Worm (Caenorhabditis elegans) whole organism, L1 larva: ENCODE results near the gene T13C5.7.

Experiments used
- C16A3.4 ChIP-seq: fragments of 150-350 bp; optimal IDR thresholded peaks from 2 replicates; lab custom pipeline; 2014; ENCODE audit warnings: missing biosample characterization, missing genetic modification characterization
- Y116A8C.19 ChIP-seq: sonication (generic microtip); optimal IDR thresholded peaks from 2 replicates; lab custom pipeline; 2016; ENCODE audit warnings: missing compliant biosample characterization, missing genetic modification characterization, borderline replicate concordance
- aha-1 ChIP-seq: fragments of 150-350 bp; optimal IDR thresholded peaks from 2 replicates; lab custom pipeline; 2014; ENCODE audit warnings: missing biosample characterization, missing genetic modification characterization
- aly-2 ChIP-seq: fragments of 150-350 bp; optimal IDR thresholded peaks from 2 replicates; lab custom pipeline; 2014; ENCODE audit warnings: missing biosample characterization, missing genetic modification characterization
- ama-1 ChIP-seq: fragments of 150-350 bp; optimal IDR thresholded peaks from 2 replicates; lab custom pipeline; 2014
- ceh-63 ChIP-seq: fragments of 200-800 bp; sonication (Bioruptor generic); optimal IDR thresholded peaks from 2 replicates; lab custom pipeline; 2018; ENCODE audit warnings: mild to moderate bottlenecking, missing genetic modification characterization, missing compliant biosample characterization
- ceh-8 ChIP-seq: fragments of 200-800 bp; sonication (Bioruptor generic); optimal IDR thresholded peaks from 2 replicates; lab custom pipeline; 2018; ENCODE audit warnings: mild to moderate bottlenecking, missing genetic modification characterization, moderate library complexity, missing compliant biosample characterization
- ces-1 ChIP-seq: fragments of 150-350 bp; optimal IDR thresholded peaks from 2 replicates; lab custom pipeline; 2014; ENCODE audit warnings: missing biosample characterization, missing genetic modification reagents, missing genetic modification characterization
- efl-1 ChIP-seq, 4 experiments: fragments of 150-350 bp; optimal IDR thresholded peaks in 3 of 4; peaks in 1 of 4; 1 replicate in 1 of 4; 2 replicates in 3 of 4; lab custom pipeline; 2014; ENCODE audit warnings: missing biosample characterization in 2 of 4, missing genetic modification characterization in 2 of 4, missing genetic modification reagents in 2 of 4
- efl-3 ChIP-seq: fragments of 200-800 bp; sonication (Bioruptor generic); optimal IDR thresholded peaks from 2 replicates; lab custom pipeline; 2018; ENCODE audit warnings: mild to moderate bottlenecking, missing genetic modification characterization, missing compliant biosample characterization
- egl-13 ChIP-seq: sonication (generic microtip); optimal IDR thresholded peaks from 2 replicates; lab custom pipeline; 2016; ENCODE audit warnings: missing genotype, missing genetic modification reagents, missing genetic modification characterization, missing compliant biosample characterization
- egl-27 ChIP-seq, 2 experiments: fragments of 150-350 bp in 1 of 2; sonication (generic microtip); optimal IDR thresholded peaks; 3 replicates each; lab custom pipeline; 2017 to 2018; ENCODE audit warnings: missing biosample characterization in 2 of 2, missing genetic modification characterization in 2 of 2, missing genetic modification reagents in 2 of 2
- elt-2 ChIP-seq: sonication (generic microtip); optimal IDR thresholded peaks from 2 replicates; lab custom pipeline; 2016; ENCODE audit warnings: missing genetic modification characterization, mild to moderate bottlenecking, inconsistent platforms, missing compliant biosample characterization, missing genetic modification reagents
- ets-5 ChIP-seq: fragments of 200-800 bp; sonication (Bioruptor generic); IDR thresholded peaks from 2 replicates; pipeline ENCODE4 v1.3.6; 2022; ENCODE audit warnings: missing genetic modification characterization, missing compliant biosample characterization
- fkh-10 ChIP-seq: sonication (generic microtip); optimal IDR thresholded peaks from 2 replicates; lab custom pipeline; 2017; ENCODE audit warnings: missing biosample characterization, missing genetic modification reagents, missing genetic modification characterization
- fos-1 ChIP-seq: fragments of 150-350 bp; optimal IDR thresholded peaks from 2 replicates; lab custom pipeline; 2014; ENCODE audit warnings: missing biosample characterization, missing genetic modification characterization
- hpl-2 ChIP-seq: fragments of 150-350 bp; optimal IDR thresholded peaks from 2 replicates; lab custom pipeline; 2014; ENCODE audit warnings: missing biosample characterization, missing genetic modification reagents, missing genetic modification characterization
- irx-1 ChIP-seq: sonication (generic microtip); optimal IDR thresholded peaks from 2 replicates; lab custom pipeline; 2016; ENCODE audit warnings: missing genetic modification characterization, missing compliant biosample characterization
- isw-1 ChIP-seq: fragments of 200-800 bp; sonication (Bioruptor generic); IDR thresholded peaks from 2 replicates; pipeline ENCODE4 v1.3.6; 2022; ENCODE audit warnings: missing genetic modification characterization, missing compliant biosample characterization
- lin-14 ChIP-seq: fragments of 200-800 bp; sonication (Bioruptor generic); optimal IDR thresholded peaks from 2 replicates; lab custom pipeline; 2018; ENCODE audit warnings: mild to moderate bottlenecking, missing genetic modification characterization, moderate library complexity, missing compliant biosample characterization
- lin-15B ChIP-seq: fragments of 150-350 bp; sonication (generic microtip); optimal IDR thresholded peaks from 3 replicates; lab custom pipeline; 2014; ENCODE audit warnings: missing biosample characterization, missing genetic modification characterization
- lin-35 ChIP-seq, 2 experiments: fragments of 150-350 bp; optimal IDR thresholded peaks; 2 replicates each; lab custom pipeline; 2014; ENCODE audit warnings: missing biosample characterization in 2 of 2, missing genetic modification characterization in 2 of 2, missing genetic modification reagents in 2 of 2
- lin-39 ChIP-seq: fragments of 150-350 bp; optimal IDR thresholded peaks from 2 replicates; lab custom pipeline; 2014; ENCODE audit warnings: missing biosample characterization, missing genetic modification reagents, missing genetic modification characterization
- lir-3 ChIP-seq: sonication (generic microtip); optimal IDR thresholded peaks from 2 replicates; lab custom pipeline; 2016; ENCODE audit warnings: mild to moderate bottlenecking, missing genetic modification characterization, moderate library complexity, missing compliant biosample characterization; ENCODE audit not compliant: poor library complexity
- lsy-2 ChIP-seq, 2 experiments: fragments of 150-350 bp; optimal IDR thresholded peaks; 2 replicates each; lab custom pipeline; 2014; ENCODE audit warnings: missing biosample characterization in 2 of 2, missing genetic modification characterization in 2 of 2
- mab-9 ChIP-seq: fragments of 200-800 bp; sonication (Bioruptor generic); IDR thresholded peaks from 2 replicates; pipeline ENCODE4 v1.3.6; 2022; ENCODE audit warnings: missing genetic modification reagents, missing genetic modification characterization, missing compliant biosample characterization
- mdl-1 ChIP-seq, 2 experiments: fragments of 150-350 bp; optimal IDR thresholded peaks; 2 replicates each; lab custom pipeline; 2014 to 2017; ENCODE audit warnings: missing biosample characterization in 2 of 2, missing genetic modification characterization in 2 of 2, inconsistent platforms in 1 of 2
- mef-2 ChIP-seq: fragments of 150-350 bp; optimal IDR thresholded peaks from 2 replicates; lab custom pipeline; 2014; ENCODE audit warnings: missing biosample characterization, missing genetic modification characterization
- mep-1 ChIP-seq: fragments of 150-350 bp; optimal IDR thresholded peaks from 2 replicates; lab custom pipeline; 2014; ENCODE audit warnings: missing biosample characterization, missing genetic modification characterization
- nhr-11 ChIP-seq: fragments of 150-350 bp; optimal IDR thresholded peaks from 2 replicates; lab custom pipeline; 2014; ENCODE audit warnings: missing biosample characterization, missing genetic modification characterization
- nhr-19 ChIP-seq: fragments of 200-800 bp; sonication (Bioruptor generic); conservative IDR thresholded peaks from 2 replicates; pipeline ENCODE4 v1.3.6; 2022; ENCODE audit warnings: missing genetic modification characterization, missing compliant biosample characterization
- nhr-20 ChIP-seq: sonication (generic microtip); optimal IDR thresholded peaks from 2 replicates; lab custom pipeline; 2016; ENCODE audit warnings: mild to moderate bottlenecking, missing genetic modification characterization, missing compliant biosample characterization
- nhr-237 ChIP-seq: fragments of 150-350 bp; optimal IDR thresholded peaks from 2 replicates; lab custom pipeline; 2014; ENCODE audit warnings: missing biosample characterization, missing genetic modification characterization
- nhr-28 ChIP-seq: fragments of 150-350 bp; optimal IDR thresholded peaks from 2 replicates; lab custom pipeline; 2014; ENCODE audit warnings: missing biosample characterization, missing genetic modification characterization
- nhr-47 ChIP-seq: sonication (generic microtip); optimal IDR thresholded peaks from 2 replicates; lab custom pipeline; 2016; ENCODE audit warnings: mild to moderate bottlenecking, missing genetic modification characterization, moderate library complexity, missing compliant biosample characterization
- nhr-76 ChIP-seq: sonication (generic microtip); optimal IDR thresholded peaks from 2 replicates; lab custom pipeline; 2017; ENCODE audit warnings: missing biosample characterization, missing genetic modification characterization
- nhr-77 ChIP-seq: fragments of 150-350 bp; optimal IDR thresholded peaks from 2 replicates; lab custom pipeline; 2014; ENCODE audit warnings: missing biosample characterization, missing genetic modification characterization
- nhr-85 ChIP-seq: sonication (generic microtip); peaks from one replicate; lab custom pipeline; 2016; ENCODE audit warnings: missing genetic modification characterization, inconsistent platforms, missing compliant biosample characterization
- pax-3 ChIP-seq: fragments of 200-800 bp; sonication (Bioruptor generic); optimal IDR thresholded peaks from 2 replicates; lab custom pipeline; 2018; ENCODE audit warnings: mild to moderate bottlenecking, missing genetic modification characterization, moderate library complexity, missing compliant biosample characterization
- rnt-1 ChIP-seq: sonication (generic microtip); optimal IDR thresholded peaks from 2 replicates; lab custom pipeline; 2016; ENCODE audit warnings: mild to moderate bottlenecking, missing genetic modification characterization, moderate library complexity, missing compliant biosample characterization
- skn-1 ChIP-seq: fragments of 150-350 bp; optimal IDR thresholded peaks from 2 replicates; lab custom pipeline; 2014; ENCODE audit warnings: missing biosample characterization, missing genetic modification characterization
- snpc-4 ChIP-seq: fragments of 150-350 bp; optimal IDR thresholded peaks from 2 replicates; lab custom pipeline; 2014; ENCODE audit warnings: missing biosample characterization, missing genetic modification characterization
- snu-23 ChIP-seq: sonication (generic microtip); optimal IDR thresholded peaks from 2 replicates; lab custom pipeline; 2016; ENCODE audit warnings: missing genetic modification characterization, missing compliant biosample characterization
- sox-4 ChIP-seq: sonication (generic microtip); optimal IDR thresholded peaks from 2 replicates; lab custom pipeline; 2016; ENCODE audit warnings: missing genetic modification characterization, missing compliant biosample characterization
- sptf-1 ChIP-seq: fragments of 150-350 bp; optimal IDR thresholded peaks from 2 replicates; lab custom pipeline; 2014; ENCODE audit warnings: missing biosample characterization, missing genetic modification characterization
- tbx-2 ChIP-seq: sonication (generic microtip); optimal IDR thresholded peaks from 2 replicates; lab custom pipeline; 2016; ENCODE audit warnings: missing genetic modification characterization, missing compliant biosample characterization
- tlp-1 ChIP-seq: fragments of 150-350 bp; optimal IDR thresholded peaks from 2 replicates; lab custom pipeline; 2014; ENCODE audit warnings: missing biosample characterization, missing genetic modification characterization
- unc-130 ChIP-seq: fragments of 150-350 bp; optimal IDR thresholded peaks from 2 replicates; lab custom pipeline; 2017; ENCODE audit warnings: missing biosample characterization, missing genetic modification characterization, inconsistent platforms
- unc-30 ChIP-seq: sonication (generic microtip); optimal IDR thresholded peaks from 2 replicates; lab custom pipeline; 2017; ENCODE audit warnings: missing biosample characterization, missing genetic modification characterization
- unc-62 ChIP-seq: fragments of 150-350 bp; optimal IDR thresholded peaks from 2 replicates; lab custom pipeline; 2014; ENCODE audit warnings: missing biosample characterization, missing genetic modification reagents, missing genetic modification characterization
- unc-86 ChIP-seq: sonication (generic microtip); optimal IDR thresholded peaks from 2 replicates; lab custom pipeline; 2016; ENCODE audit warnings: missing genetic modification characterization, missing compliant biosample characterization
- vab-15 ChIP-seq: sonication (generic microtip); optimal IDR thresholded peaks from 2 replicates; lab custom pipeline; 2017; ENCODE audit warnings: missing genotype, mild to moderate bottlenecking, missing genetic modification characterization, missing compliant biosample characterization
- ztf-11 ChIP-seq, 2 experiments: sonication (generic microtip); optimal IDR thresholded peaks; 2 replicates each; lab custom pipeline; 2016 to 2017; ENCODE audit warnings: missing genetic modification characterization in 2 of 2, missing biosample characterization in 1 of 2, missing compliant biosample characterization in 1 of 2
- ztf-4 ChIP-seq: fragments of 150-350 bp; optimal IDR thresholded peaks from 2 replicates; lab custom pipeline; 2014; ENCODE audit warnings: missing biosample characterization, missing genetic modification characterization

The T13C5.7 gene

ce11 chrX:6207687-6208088, 27.3 kb downstream of the T13C5.7 start, which contains the start of gene T13C5.6:
T13C5.6 (minus strand) TSS chrX:6207687.
- TF ChIP-seq irx-1 (peak; percentile 88), fkh-10 (GFP tag; lab: Kevin White, UChicago) (peak; percentile 91), mef-2 (peak; percentile 22), lir-3 (tag; lab: Kevin White, UChicago) (peak; percentile 96), skn-1 (tag; lab: Kevin White, UChicago) (peak; percentile 86), vab-15 (tag; lab: Kevin White, UChicago) (peak; percentile 66), nhr-11 (tag; lab: Kevin White, UChicago) (no peak), lsy-2 (tag; optimal IDR thresholded peaks at IDR 0.05; lab: Kevin White, UChicago) (peak; percentile 79 to 88), aha-1 (tag; lab: Kevin White, UChicago) (peak; percentile 4), nhr-20 (peak; percentile 93), egl-27 (tag; optimal IDR thresholded peaks at IDR 0.05; lab: Kevin White, UChicago) (no peak), efl-1 (optimal IDR thresholded peaks at IDR 0.05; lab: Kevin White, UChicago) (peak; percentile 64 to 66), efl-1 (GFP tag; optimal IDR thresholded peaks at IDR 0.05 in 1 of 2; lab: Kevin White, UChicago) (peak; percentile 52 to 96), mab-9 (peak; percentile 85), nhr-77 (tag; lab: Kevin White, UChicago) (peak; percentile 84), ceh-63 (GFP tag; lab: Kevin White, UChicago) (no peak), unc-62 (GFP tag; lab: Kevin White, UChicago) (no peak), snpc-4 (tag; lab: Kevin White, UChicago) (peak; percentile 57), unc-130 (tag; lab: Kevin White, UChicago) (peak; percentile 71), lin-39 (peak; percentile 72), ztf-4 (tag; lab: Kevin White, UChicago) (peak; percentile 81), sox-4 (tag; lab: Kevin White, UChicago) (peak; percentile 89), sptf-1 (no peak), tbx-2 (tag; lab: Kevin White, UChicago) (peak; percentile 91), egl-13 (tag; lab: Kevin White, UChicago) (peak; percentile 92), lin-35 (GFP tag; optimal IDR thresholded peaks at IDR 0.05; lab: Kevin White, UChicago) (peak; percentile 69 to 85), ets-5 (no peak), nhr-28 (no peak), mdl-1 (tag; optimal IDR thresholded peaks at IDR 0.05; lab: Kevin White, UChicago) (peak in 1 of 2 experiments; percentile 87), fos-1 (tag; lab: Kevin White, UChicago) (peak; percentile 67), efl-3 (GFP tag; lab: Kevin White, UChicago) (no peak), tlp-1 (tag; lab: Kevin White, UChicago) (no peak), nhr-19 (GFP tag; lab: Robert Waterston, UW) (peak; percentile 88), aly-2 (tag; lab: Kevin White, UChicago) (peak; percentile 42), lin-14 (GFP tag; lab: Kevin White, UChicago) (peak; percentile 92), nhr-85 (tag; lab: Kevin White, UChicago) (peak; percentile 93), ceh-8 (GFP tag; lab: Kevin White, UChicago) (peak; percentile 78), snu-23 (GFP tag; lab: Kevin White, UChicago) (peak; percentile 95), ztf-11 (tag; optimal IDR thresholded peaks at IDR 0.05; lab: Kevin White, UChicago) (peak in 1 of 2 experiments; percentile 86), hpl-2 (GFP tag; lab: Kevin White, UChicago) (peak; percentile 89), C16A3.4 (tag; lab: Kevin White, UChicago) (peak; percentile 93), nhr-47 (tag; lab: Kevin White, UChicago) (peak; percentile 94), unc-30 (tag; lab: Kevin White, UChicago) (no peak), unc-86 (tag; lab: Kevin White, UChicago) (peak; percentile 83), rnt-1 (peak; percentile 97), pax-3 (peak; percentile 83), mep-1 (tag; lab: Kevin White, UChicago) (peak; percentile 90), ama-1 (lab: Kevin White, UChicago) (no peak), nhr-237 (no peak), isw-1 (peak; percentile 70), lin-15B (tag; lab: Kevin White, UChicago) (peak; percentile 17), Y116A8C.19 (tag; lab: Kevin White, UChicago) (peak; percentile 4), ces-1 (no peak), nhr-76 (peak; percentile 67), elt-2 (peak; percentile 79)
